Fruit fly (Drosophila melanogaster): Measurements from ENCODE around the gene TotF.

Gene TotF

DNA sequence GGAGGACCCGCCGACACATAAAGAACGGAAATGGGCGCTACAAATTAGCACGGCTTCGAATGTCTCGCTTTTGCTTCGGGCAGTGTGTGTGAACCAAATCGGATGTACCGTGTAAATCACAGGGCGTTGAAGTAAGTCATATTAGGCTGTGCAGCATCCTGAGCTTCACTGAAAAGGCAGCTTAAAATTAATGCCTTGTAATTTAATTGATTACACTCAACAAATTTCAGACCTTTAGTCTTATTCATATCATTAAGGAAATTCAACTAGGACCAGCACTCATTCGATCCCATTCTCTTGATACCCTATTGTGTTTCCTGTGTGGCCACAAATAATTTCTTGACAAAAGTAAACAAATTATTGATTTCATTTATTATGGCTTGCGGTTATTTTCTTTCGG, 42.2 kb downstream of the TotF start (continued):
- peak in 1 of 3 experiments; percentile 33 for TF ChIP-seq lola (GFP tag; optimal IDR thresholded peaks at IDR 0.05)
- no peak for TF ChIP-seq Scr (GFP tag; IDR thresholded peaks at IDR 0.05; ENCODE audit: partially characterized antibody)
- peak; percentile 30 for TF ChIP-seq BtbVII (GFP tag; optimal IDR thresholded peaks at IDR 0.05)
- peak; percentile 51 for TF ChIP-seq Spps (tag; optimal IDR thresholded peaks at IDR 0.05)
- peak; percentile 84 for TF ChIP-seq lab (GFP tag; optimal IDR thresholded peaks at IDR 0.05)
- TF ChIP-seq Dfd (GFP tag; optimal IDR thresholded peaks at IDR 0.05) = no peak
- TF ChIP-seq pfk (GFP tag; optimal IDR thresholded peaks at IDR 0.05) = no peak
- TF ChIP-seq CG16815 (GFP tag; optimal IDR thresholded peaks at IDR 0.05) = peak; percentile 63
- no peak for TF ChIP-seq CG7271 (tag; optimal IDR thresholded peaks at IDR 0.05)
- peak; percentile 63 for TF ChIP-seq CG1024 (GFP tag; IDR thresholded peaks at IDR 0.05)
- no peak for TF ChIP-seq gcm2 (GFP tag; optimal IDR thresholded peaks at IDR 0.05)
- TF ChIP-seq wdn (GFP tag; IDR thresholded peaks at IDR 0.05) = peak; percentile 73
- peak; percentile 89 for TF ChIP-seq Optix (GFP tag; IDR thresholded peaks at IDR 0.05)
- no peak for TF ChIP-seq Tbp (GFP tag; optimal IDR thresholded peaks at IDR 0.05)
- no peak for TF ChIP-seq CG12391 (tag; optimal IDR thresholded peaks at IDR 0.05)
- no peak for TF ChIP-seq stwl (tag; optimal IDR thresholded peaks at IDR 0.05)
- peak; percentile 54 for TF ChIP-seq danr (GFP tag; IDR thresholded peaks at IDR 0.05)
- peak; percentile 67 for TF ChIP-seq NFAT (GFP tag; IDR thresholded peaks at IDR 0.05)
- peak; percentile 25 for TF ChIP-seq Mes4 (GFP tag; optimal IDR thresholded peaks at IDR 0.05)
- TF ChIP-seq Sox102F (GFP tag; optimal IDR thresholded peaks at IDR 0.05) = peak; percentile 63
- TF ChIP-seq Atf3 (GFP tag; optimal IDR thresholded peaks at IDR 0.05) = no peak
- TF ChIP-seq pho (GFP tag; optimal IDR thresholded peaks at IDR 0.05) = peak; percentile 52
- TF ChIP-seq crc (GFP tag; optimal IDR thresholded peaks at IDR 0.05) = peak; percentile 19
- peak; percentile 77 for TF ChIP-seq al (GFP tag; IDR thresholded peaks at IDR 0.05)
- TF ChIP-seq CG1647 (GFP tag; optimal IDR thresholded peaks at IDR 0.05) = peak; percentile 50
- peak; percentile 26; the same call in 1 of the 3 replicates for TF ChIP-seq sr (GFP tag; IDR thresholded peaks at IDR 0.05)
- peak; percentile 23 for TF ChIP-seq ab (GFP tag; optimal IDR thresholded peaks at IDR 0.05)
- TF ChIP-seq H2.0 (GFP tag; IDR thresholded peaks at IDR 0.05) = peak; percentile 63
- no peak for TF ChIP-seq CG4707 (GFP tag; optimal IDR thresholded peaks at IDR 0.05)
- no peak for TF ChIP-seq CG17568 (GFP tag; optimal IDR thresholded peaks at IDR 0.05)
- TF ChIP-seq trem (tag; optimal IDR thresholded peaks at IDR 0.05) = peak; percentile 39
- peak; percentile 79 for TF ChIP-seq Aef1 (GFP tag; IDR thresholded peaks at IDR 0.05)
- peak; percentile 29 for TF ChIP-seq Asciz (GFP tag; optimal IDR thresholded peaks at IDR 0.05)
- TF ChIP-seq CG3163 (GFP tag; optimal IDR thresholded peaks at IDR 0.05) = no peak
- TF ChIP-seq MESR4 (GFP tag; optimal IDR thresholded peaks at IDR 0.05) = no peak
- TF ChIP-seq CG15696 (tag; optimal IDR thresholded peaks at IDR 0.05) = peak; percentile 62
- TF ChIP-seq her (GFP tag; optimal IDR thresholded peaks at IDR 0.05) = peak; percentile 34
- TF ChIP-seq CG11723 (GFP tag; optimal IDR thresholded peaks at IDR 0.05) = no peak
- TF ChIP-seq CG10274 (GFP tag; optimal IDR thresholded peaks at IDR 0.05) = peak; percentile 46
- peak; percentile 61 for TF ChIP-seq Camta (GFP tag; optimal IDR thresholded peaks at IDR 0.05)
- TF ChIP-seq HmgD (GFP tag; optimal IDR thresholded peaks at IDR 0.05) = no peak
- peak; percentile 21 for TF ChIP-seq CG18476 (GFP tag; optimal IDR thresholded peaks at IDR 0.05)
- no peak for TF ChIP-seq Dref (GFP tag; IDR thresholded peaks at IDR 0.05)
- no peak for TF ChIP-seq Dip2 (GFP tag; IDR thresholded peaks at IDR 0.05)
- TF ChIP-seq CG6791 (GFP tag; IDR thresholded peaks at IDR 0.05; ENCODE audit: partially characterized antibody) = no peak
- TF ChIP-seq CG1603 (tag; optimal IDR thresholded peaks at IDR 0.05) = peak; percentile 78
- peak; percentile 35 for TF ChIP-seq NC2α (GFP tag; optimal IDR thresholded peaks at IDR 0.05)
- TF ChIP-seq ara (GFP tag; IDR thresholded peaks at IDR 0.05) = peak; percentile 91
- no peak for TF ChIP-seq h (optimal IDR thresholded peaks at IDR 0.05)
- TF ChIP-seq CG10959 (GFP tag; IDR thresholded peaks at IDR 0.05) = peak; percentile 92
- no peak for TF ChIP-seq CG3838 (GFP tag; optimal IDR thresholded peaks at IDR 0.05)
- peak; percentile 70 for TF ChIP-seq CG11560 (tag; IDR thresholded peaks at IDR 0.05)

Data from whole organism, embryonic.